Fruit fly (Drosophila melanogaster): Measurements from ENCODE around the gene CG13284.
A peak's percentile ranks its signal among the peaks of the same experiment; 100 is the strongest.

The CG13284 gene

dm6 chr2L:16817421-16818101, 31.0 kb downstream of the CG13284 start:
- TF ChIP-seq CG16779 (tag; optimal IDR thresholded peaks at IDR 0.05) (no peak), Blimp-1 (GFP tag; optimal IDR thresholded peaks at IDR 0.05) (no peak), Hr39 (GFP tag; optimal IDR thresholded peaks at IDR 0.05) (peak; percentile 2), fd85E (GFP tag; optimal IDR thresholded peaks at IDR 0.05) (no peak), spab (GFP tag; optimal IDR thresholded peaks at IDR 0.05) (no peak), Hr38 (GFP tag; optimal IDR thresholded peaks at IDR 0.05) (no peak), CG11902 (GFP tag; optimal IDR thresholded peaks at IDR 0.05) (no peak), lz (GFP tag; optimal IDR thresholded peaks at IDR 0.05) (no peak), CG8119 (GFP tag; IDR thresholded peaks at IDR 0.05) (no peak), CG8632 (GFP tag; optimal IDR thresholded peaks at IDR 0.05) (no peak), Gug (GFP tag; IDR thresholded peaks at IDR 0.05) (no peak), OdsH (GFP tag; optimal IDR thresholded peaks at IDR 0.05) (no peak), CG9139 (GFP tag; optimal IDR thresholded peaks at IDR 0.05) (no peak), CG7368 (GFP tag; optimal IDR thresholded peaks at IDR 0.05) (no peak), CG10669 (GFP tag; optimal IDR thresholded peaks at IDR 0.05) (no peak), Met (GFP tag; optimal IDR thresholded peaks at IDR 0.05) (peak; percentile 20), dac (GFP tag; optimal IDR thresholded peaks at IDR 0.05) (no peak), esn (GFP tag; optimal IDR thresholded peaks at IDR 0.05) (no peak), CG6854 (GFP tag; optimal IDR thresholded peaks at IDR 0.05) (no peak), Eip93F (GFP tag; optimal IDR thresholded peaks at IDR 0.05) (no peak), topi (GFP tag; optimal IDR thresholded peaks at IDR 0.05) (peak; percentile 7), CG3919 (GFP tag; optimal IDR thresholded peaks at IDR 0.05) (no peak), vri (GFP tag; optimal IDR thresholded peaks at IDR 0.05) (peak; percentile 86), CG3032 (tag; optimal IDR thresholded peaks at IDR 0.05) (no peak), svp (GFP tag) (peak; percentile 96), fkh (GFP tag; optimal IDR thresholded peaks at IDR 0.05) (no peak), acj6 (GFP tag; optimal IDR thresholded peaks at IDR 0.05) (no peak), CG4318 (GFP tag; optimal IDR thresholded peaks at IDR 0.05) (no peak), Ets21C (GFP tag; optimal IDR thresholded peaks at IDR 0.05) (no peak), Eip78C (GFP tag) (peak; percentile 33), CG11294 (GFP tag; IDR thresholded peaks at IDR 0.05) (no peak), pdm3 (GFP tag; optimal IDR thresholded peaks at IDR 0.05) (no peak), Lpt (GFP tag; optimal IDR thresholded peaks at IDR 0.05) (no peak), Hr4 (GFP tag; optimal IDR thresholded peaks at IDR 0.05) (no peak), Sox15 (GFP tag; optimal IDR thresholded peaks at IDR 0.05) (no peak), net (GFP tag; optimal IDR thresholded peaks at IDR 0.05) (no peak), Eip75B (GFP tag; optimal IDR thresholded peaks at IDR 0.05) (no peak), CG31627 (GFP tag; optimal IDR thresholded peaks at IDR 0.05) (peak; percentile 5), Sox14 (GFP tag; optimal IDR thresholded peaks at IDR 0.05) (no peak), CG10631 (GFP tag; optimal IDR thresholded peaks at IDR 0.05) (no peak), CG32006 (GFP tag; optimal IDR thresholded peaks at IDR 0.05) (no peak), fd59A (GFP tag; optimal IDR thresholded peaks at IDR 0.05) (no peak), eg (GFP tag; IDR thresholded peaks at IDR 0.05) (no peak)

- TF ChIP-seq CG11762 (GFP tag; optimal IDR thresholded peaks at IDR 0.05; ENCODE audit: insufficient read depth): no peak
- peak; percentile 96 for TF ChIP-seq Blimp-1 (GFP tag; optimal IDR thresholded peaks at IDR 0.05)
- TF ChIP-seq esn (GFP tag; optimal IDR thresholded peaks at IDR 0.05): no peak
- TF ChIP-seq CG6854 (GFP tag; optimal IDR thresholded peaks at IDR 0.05): peak; percentile 82
- TF ChIP-seq fkh (GFP tag; optimal IDR thresholded peaks at IDR 0.05): peak; percentile 25
- no peak for TF ChIP-seq CG7368 (GFP tag; optimal IDR thresholded peaks at IDR 0.05)
- no peak for TF ChIP-seq Sox15 (GFP tag; optimal IDR thresholded peaks at IDR 0.05)
- no peak for TF ChIP-seq Eip93F (GFP tag; optimal IDR thresholded peaks at IDR 0.05)
- TF ChIP-seq svp (GFP tag): peak; percentile 73
- no peak for TF ChIP-seq CG1621 (tag; optimal IDR thresholded peaks at IDR 0.05)
- no peak for TF ChIP-seq Hr39 (GFP tag; optimal IDR thresholded peaks at IDR 0.05)
- TF ChIP-seq Hr38 (GFP tag; optimal IDR thresholded peaks at IDR 0.05): no peak
- TF ChIP-seq lz (GFP tag; optimal IDR thresholded peaks at IDR 0.05): no peak
- no peak for TF ChIP-seq Sox14 (GFP tag; optimal IDR thresholded peaks at IDR 0.05)
These were observed 31.8 kb downstream of the CG13284 start for dm6 chr2L:16816750-16817087.
